Fruit fly (Drosophila melanogaster): Measurements from ENCODE around the gene stx.
A peak's percentile ranks its signal among the peaks of the same experiment; 100 is the strongest.

The stx gene

dm6 chrX:10773562-10773961, 28.8 kb upstream of the stx start (continued):
- TF ChIP-seq CG9139 (GFP tag; optimal IDR thresholded peaks at IDR 0.05) (peak; percentile 24), CG8632 (GFP tag; optimal IDR thresholded peaks at IDR 0.05) (no peak), Hr38 (GFP tag; optimal IDR thresholded peaks at IDR 0.05) (no peak), Gug (GFP tag; IDR thresholded peaks at IDR 0.05) (no peak), Sox14 (GFP tag; optimal IDR thresholded peaks at IDR 0.05) (no peak)

dm6 chrX:10772634-10773033, 27.9 kb upstream of the stx start:
- TF ChIP-seq Eip78C (GFP tag) = peak; percentile 60
- no peak for TF ChIP-seq Sox15 (GFP tag; optimal IDR thresholded peaks at IDR 0.05)
- no peak for TF ChIP-seq CG32006 (GFP tag; optimal IDR thresholded peaks at IDR 0.05)
- TF ChIP-seq Blimp-1 (GFP tag; optimal IDR thresholded peaks at IDR 0.05) = no peak

- TF ChIP-seq ss (GFP tag; optimal IDR thresholded peaks at IDR 0.05) = peak; percentile 78 to 88
- peak; percentile 86 for TF ChIP-seq CG15336 (GFP tag; IDR thresholded peaks at IDR 0.05)
- TF ChIP-seq CG6276 (GFP tag; optimal IDR thresholded peaks at IDR 0.05) = peak; percentile 87
- TF ChIP-seq CG11294 (GFP tag; IDR thresholded peaks at IDR 0.05) = peak; percentile 36; the same call in 1 of the 2 replicates
- TF ChIP-seq CG6163 (GFP tag; IDR thresholded peaks at IDR 0.05) = peak; percentile 85
- TF ChIP-seq CG4318 (GFP tag; optimal IDR thresholded peaks at IDR 0.05) = peak; percentile 77
- TF ChIP-seq Hr4 (GFP tag; optimal IDR thresholded peaks at IDR 0.05) = peak; percentile 68
- peak; percentile 86 for TF ChIP-seq CG6808 (GFP tag; optimal IDR thresholded peaks at IDR 0.05)
- TF ChIP-seq Hr38 (GFP tag; optimal IDR thresholded peaks at IDR 0.05) = no peak
- TF ChIP-seq Eip93F (GFP tag; optimal IDR thresholded peaks at IDR 0.05) = peak; percentile 42
- TF ChIP-seq esn (GFP tag; optimal IDR thresholded peaks at IDR 0.05) = peak; percentile 67
- TF ChIP-seq OdsH (GFP tag; optimal IDR thresholded peaks at IDR 0.05) = peak; percentile 84
- TF ChIP-seq Ets21C (GFP tag; optimal IDR thresholded peaks at IDR 0.05) = peak; percentile 20
- TF ChIP-seq achi (GFP tag; optimal IDR thresholded peaks at IDR 0.05) = peak; percentile 87
- TF ChIP-seq Sox14 (GFP tag; optimal IDR thresholded peaks at IDR 0.05) = peak; percentile 76
- TF ChIP-seq vri (GFP tag; optimal IDR thresholded peaks at IDR 0.05) = peak; percentile 34
- peak; percentile 55 for TF ChIP-seq CG16779 (tag; optimal IDR thresholded peaks at IDR 0.05)
- TF ChIP-seq spab (GFP tag; optimal IDR thresholded peaks at IDR 0.05) = peak; percentile 76
- TF ChIP-seq Eip78C (GFP tag) = peak; percentile 92
- peak; percentile 55 for TF ChIP-seq CG7368 (GFP tag; optimal IDR thresholded peaks at IDR 0.05)
- peak; percentile 70 for TF ChIP-seq Smox (GFP tag; optimal IDR thresholded peaks at IDR 0.05)
- peak; percentile 73 for TF ChIP-seq fd59A (GFP tag; optimal IDR thresholded peaks at IDR 0.05)
- peak; percentile 77 for TF ChIP-seq svp (GFP tag)
- TF ChIP-seq CG8119 (GFP tag; IDR thresholded peaks at IDR 0.05) = peak; percentile 90; the same call in 2 of the 3 replicates
- TF ChIP-seq CG10669 (GFP tag; optimal IDR thresholded peaks at IDR 0.05) = peak; percentile 79
- TF ChIP-seq net (GFP tag; optimal IDR thresholded peaks at IDR 0.05) = peak; percentile 82
- TF ChIP-seq CG9139 (GFP tag; optimal IDR thresholded peaks at IDR 0.05) = peak; percentile 72
- TF ChIP-seq fkh (GFP tag; optimal IDR thresholded peaks at IDR 0.05) = no peak
- peak; percentile 75 for TF ChIP-seq dac (GFP tag; optimal IDR thresholded peaks at IDR 0.05)
- TF ChIP-seq Gug (GFP tag; IDR thresholded peaks at IDR 0.05) = peak; percentile 82
- peak; percentile 89 for TF ChIP-seq Ets96B (tag; optimal IDR thresholded peaks at IDR 0.05)
- TF ChIP-seq fd85E (GFP tag; optimal IDR thresholded peaks at IDR 0.05) = peak; percentile 42
- peak; percentile 77 for TF ChIP-seq CG1621 (tag; optimal IDR thresholded peaks at IDR 0.05)
- peak; percentile 75 for TF ChIP-seq Eip75B (GFP tag; optimal IDR thresholded peaks at IDR 0.05)
- peak; percentile 44 for TF ChIP-seq CG11762 (GFP tag; optimal IDR thresholded peaks at IDR 0.05; ENCODE audit: insufficient read depth)
- TF ChIP-seq eg (GFP tag; IDR thresholded peaks at IDR 0.05) = peak; percentile 79
- peak; percentile 63 for TF ChIP-seq Sox102F (GFP tag; optimal IDR thresholded peaks at IDR 0.05)
- peak; percentile 92 for TF ChIP-seq dsx (GFP tag; optimal IDR thresholded peaks at IDR 0.05; ENCODE audit: poor library complexity, severe bottlenecking)
- TF ChIP-seq CG10631 (GFP tag; optimal IDR thresholded peaks at IDR 0.05) = peak; percentile 85
- TF ChIP-seq Blimp-1 (GFP tag; optimal IDR thresholded peaks at IDR 0.05) = peak; percentile 19
- peak; percentile 77 for TF ChIP-seq CG34406 (GFP tag; optimal IDR thresholded peaks at IDR 0.05)
- TF ChIP-seq CG8319 (GFP tag; optimal IDR thresholded peaks at IDR 0.05) = peak; percentile 16
These were observed 27.3 kb upstream of the stx start, which contains the start of gene CG15211 for dm6 chrX:10771856-10772592. TSS of gene CG15211 (plus strand) at chrX:10772541.
